Fruit fly (Drosophila melanogaster) whole organism, pupa: ENCODE data around the gene CG34367.

Experiments
- CG10348 ChIP-seq: fragments of 200-800 bp; sonication (Bioruptor generic); IDR thresholded peaks from 2 replicates; pipeline ENCODE4 v1.3.6; 2022; ENCODE audit warnings: missing biosample characterization, missing genetic modification characterization
- CG12605 ChIP-seq: fragments of 200-800 bp; sonication (Bioruptor generic); IDR thresholded peaks from 2 replicates; pipeline ENCODE4 v1.3.6; 2022; ENCODE audit warnings: missing biosample characterization, missing genetic modification characterization
- CG13204 ChIP-seq: fragments of 200-800 bp; sonication (Bioruptor generic); optimal IDR thresholded peaks from 2 replicates; lab custom pipeline; 2018; ENCODE audit warnings: missing biosample characterization, mild to moderate bottlenecking, missing genetic modification characterization, moderate library complexity
- CG14655 ChIP-seq: fragments of 200-800 bp; sonication (Bioruptor generic); optimal IDR thresholded peaks from 3 replicates; lab custom pipeline; 2017; ENCODE audit warnings: mild to moderate bottlenecking, missing biosample characterization, missing genetic modification reagents, missing genetic modification characterization
- CG15710 ChIP-seq: fragments of 200-800 bp; sonication (Bioruptor generic); optimal IDR thresholded peaks from 2 replicates; lab custom pipeline; 2018; ENCODE audit warnings: missing biosample characterization, mild to moderate bottlenecking, missing genetic modification characterization, moderate library complexity
- CG17806 ChIP-seq: fragments of 200-800 bp; sonication (Bioruptor generic); optimal IDR thresholded peaks from 2 replicates; lab custom pipeline; 2018; ENCODE audit warnings: missing biosample characterization, mild to moderate bottlenecking, missing genetic modification characterization, moderate library complexity
- CG32121 ChIP-seq: fragments of 200-800 bp; sonication (Bioruptor generic); IDR thresholded peaks from 2 replicates; pipeline ENCODE4 v1.3.6; 2022; ENCODE audit warnings: missing biosample characterization, missing genetic modification characterization
- CG34367 ChIP-seq: fragments of 200-800 bp; sonication (Bioruptor generic); optimal IDR thresholded peaks from 2 replicates; lab custom pipeline; 2018; ENCODE audit warnings: missing biosample characterization, mild to moderate bottlenecking, missing genetic modification characterization
- CG4496 ChIP-seq: fragments of 200-800 bp; sonication (Bioruptor generic); IDR thresholded peaks from 3 replicates; pipeline ENCODE4 v1.3.6; 2022; ENCODE audit warnings: missing biosample characterization, missing genetic modification characterization
- CG8159 ChIP-seq: fragments of 200-800 bp; sonication (Bioruptor generic); optimal IDR thresholded peaks from 3 replicates; lab custom pipeline; 2018; ENCODE audit warnings: missing biosample characterization, mild to moderate bottlenecking, missing genetic modification characterization, moderate library complexity
- CG8301 ChIP-seq: fragments of 200-800 bp; sonication (Bioruptor generic); optimal IDR thresholded peaks from 2 replicates; lab custom pipeline; 2018; ENCODE audit warnings: missing biosample characterization, mild to moderate bottlenecking, missing genetic modification characterization
- CG9948 ChIP-seq: fragments of 200-800 bp; sonication (Bioruptor generic); optimal IDR thresholded peaks from 2 replicates; lab custom pipeline; 2018; ENCODE audit warnings: missing biosample characterization, mild to moderate bottlenecking, missing genetic modification characterization, moderate library complexity
- D1 ChIP-seq: fragments of 200-800 bp; sonication (Bioruptor generic); optimal IDR thresholded peaks from 2 replicates; lab custom pipeline; 2018; ENCODE audit warnings: missing biosample characterization, mild to moderate bottlenecking, missing genetic modification characterization, moderate library complexity
- EcR ChIP-seq: fragments of 200-800 bp; sonication (Bioruptor generic); optimal IDR thresholded peaks from 3 replicates; lab custom pipeline; 2019; ENCODE audit warnings: missing biosample characterization, missing genetic modification characterization, mild to moderate bottlenecking, moderate library complexity, missing genetic modification reagents
- Ets98B ChIP-seq: fragments of 200-800 bp; sonication (Bioruptor generic); IDR thresholded peaks from 2 replicates; pipeline ENCODE4 v1.3.6; 2022; ENCODE audit warnings: missing biosample characterization, missing genetic modification characterization
- Pif1A ChIP-seq: fragments of 200-800 bp; sonication (Bioruptor generic); optimal IDR thresholded peaks from 3 replicates; lab custom pipeline; 2016; ENCODE audit warnings: missing biosample characterization, missing genetic modification characterization
- Pif1B ChIP-seq: fragments of 200-800 bp; sonication (Bioruptor generic); optimal IDR thresholded peaks from 3 replicates; lab custom pipeline; 2016; ENCODE audit warnings: missing biosample characterization, missing genetic modification characterization
- Snoo ChIP-seq: fragments of 200-800 bp; sonication (Bioruptor generic); optimal IDR thresholded peaks from 3 replicates; lab custom pipeline; 2017; ENCODE audit warnings: missing biosample characterization, mild to moderate bottlenecking, missing genetic modification characterization, inconsistent platforms
- fd96Ca ChIP-seq: fragments of 200-800 bp; sonication (Bioruptor generic); IDR thresholded peaks from 3 replicates; pipeline ENCODE4 v1.3.6; 2022; ENCODE audit warnings: missing biosample characterization, missing genetic modification characterization
- gl ChIP-seq: fragments of 200-800 bp; sonication (Bioruptor generic); optimal IDR thresholded peaks from 2 replicates; lab custom pipeline; 2018; ENCODE audit warnings: missing biosample characterization, mild to moderate bottlenecking, missing genetic modification characterization
- rn ChIP-seq: fragments of 200-800 bp; sonication (Bioruptor generic); IDR thresholded peaks from 2 replicates; pipeline ENCODE4 v1.3.6; 2022; ENCODE audit warnings: missing biosample characterization, missing genetic modification characterization

The CG34367 gene

dm6 chr2L:10305538-10306147 lies 48.1 kb downstream of the CG34367 start:
- TF ChIP-seq CG10348 (GFP tag; lab: Robert Waterston, UW) (no peak), rn (GFP tag; lab: Robert Waterston, UW) (no peak), CG13204 (GFP tag; lab: Kevin White, UChicago) (no peak), CG4496 (GFP tag; lab: Robert Waterston, UW) (no peak), D1 (no peak), gl (tag; lab: Kevin White, UChicago) (no peak), CG34367 (no peak), CG9948 (tag; lab: Kevin White, UChicago) (no peak), CG17806 (tag; lab: Kevin White, UChicago) (no peak), EcR (GFP tag; lab: Kevin White, UChicago) (no peak), CG8159 (tag; lab: Kevin White, UChicago) (no peak), Pif1B (GFP tag; lab: Kevin White, UChicago) (no peak), CG14655 (GFP tag; lab: Kevin White, UChicago) (no peak), Pif1A (no peak), CG32121 (no peak), CG12605 (GFP tag; lab: Robert Waterston, UW) (no peak), CG8301 (tag; lab: Kevin White, UChicago) (no peak), fd96Ca (GFP tag; lab: Robert Waterston, UW) (no peak), CG15710 (no peak)

- TF ChIP-seq Ets98B (GFP tag; lab: Robert Waterston, UW) (no peak), CG10348 (GFP tag; lab: Robert Waterston, UW) (no peak), CG34367 (no peak), CG15710 (no peak), CG17806 (tag; lab: Kevin White, UChicago) (no peak)
These were observed 49.9 kb downstream of the CG34367 start, which contains the start of gene nmd for dm6 chr2L:10303786-10304185. Gene nmd (minus strand): TSS chr2L:10303947.

dm6 chr2L:10301918-10302317 lies 51.8 kb downstream of the CG34367 start, which contains the start of gene CG13138:
Gene CG13138 (minus strand): TSS chr2L:10302018.
- TF ChIP-seq CG32121 (no peak), rn (GFP tag; lab: Robert Waterston, UW) (no peak), fd96Ca (GFP tag; lab: Robert Waterston, UW) (no peak), Pif1A (no peak), CG12605 (GFP tag; lab: Robert Waterston, UW) (no peak), EcR (GFP tag; lab: Kevin White, UChicago) (no peak), CG14655 (GFP tag; lab: Kevin White, UChicago) (no peak), CG8301 (tag; lab: Kevin White, UChicago) (no peak), CG4496 (GFP tag; lab: Robert Waterston, UW) (no peak), D1 (no peak), CG34367 (no peak), CG17806 (tag; lab: Kevin White, UChicago) (no peak)

DNA sequence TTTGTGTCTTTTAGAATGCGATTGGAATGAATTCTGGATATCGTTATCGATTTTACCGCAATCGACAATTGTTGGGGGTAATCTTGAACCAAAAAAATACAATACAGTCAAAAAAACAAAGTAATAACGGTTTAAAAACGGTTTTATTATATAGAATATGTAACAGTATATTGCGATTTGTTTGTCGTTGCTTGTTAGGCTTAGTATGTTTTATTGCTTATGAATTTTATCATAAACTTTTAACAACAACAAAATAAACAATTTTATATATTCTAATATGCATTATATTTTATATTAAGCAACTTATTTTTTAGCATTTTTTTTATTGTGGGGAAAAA lies 53.9 kb downstream of the CG34367 start, which contains the start of gene CYLD:
Gene CYLD (minus strand): TSS at position 38 of the 338 bp plus-strand sequence.
- TF ChIP-seq Snoo (tag; lab: Kevin White, UChicago) (peak; percentile 38), CG32121 (peak; percentile 76; the same call in 1 of the 2 replicates), CG8301 (tag; lab: Kevin White, UChicago) (peak; percentile 68), CG17806 (tag; lab: Kevin White, UChicago) (peak; percentile 66), CG10348 (GFP tag; lab: Robert Waterston, UW) (no peak), D1 (peak; percentile 82), CG34367 (peak; percentile 43), CG8159 (tag; lab: Kevin White, UChicago) (no peak), CG15710 (peak; percentile 50), CG9948 (tag; lab: Kevin White, UChicago) (peak; percentile 58)

DNA sequence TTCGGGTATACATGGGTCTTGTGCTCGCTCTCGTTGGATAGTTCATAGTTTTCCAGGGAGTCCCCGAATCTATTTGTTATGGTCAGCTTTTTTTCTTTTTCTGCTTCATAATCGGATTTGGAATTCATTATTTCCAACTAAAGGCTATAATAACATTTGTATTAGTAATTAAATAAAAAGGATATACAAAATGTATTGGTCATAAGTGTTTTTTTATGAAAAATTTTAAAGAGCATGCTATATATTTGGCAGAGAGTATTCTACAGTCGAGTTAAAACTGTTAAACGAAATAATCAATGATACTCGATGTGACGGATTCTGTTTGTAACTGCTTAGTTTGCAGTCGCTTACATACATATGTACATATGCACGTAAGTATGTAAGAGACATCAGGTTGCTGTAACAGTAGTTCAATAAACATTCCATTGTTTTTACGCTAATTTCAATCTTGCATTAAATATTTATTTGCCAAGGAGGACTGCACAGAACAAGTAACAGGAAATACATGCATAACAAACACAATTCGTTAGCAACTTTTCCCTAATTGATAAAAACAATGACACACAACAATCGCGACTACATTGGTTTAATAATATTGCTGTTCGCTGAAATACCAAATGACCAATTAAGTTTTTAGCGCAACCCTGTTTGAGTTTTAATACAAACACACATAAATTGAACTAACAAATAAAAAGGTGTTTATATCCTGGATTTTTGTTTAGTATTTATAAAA lies 54.5 kb downstream of the CG34367 start:
- peak; percentile 43; the same call in 1 of the 2 replicates for TF ChIP-seq CG32121
- no peak for TF ChIP-seq CG17806 (tag; lab: Kevin White, UChicago)
- no peak for TF ChIP-seq Pif1B (GFP tag; lab: Kevin White, UChicago)
- no peak for TF ChIP-seq Ets98B (GFP tag; lab: Robert Waterston, UW)
- TF ChIP-seq CG8301 (tag; lab: Kevin White, UChicago): peak; percentile 6
- TF ChIP-seq fd96Ca (GFP tag; lab: Robert Waterston, UW): no peak
- no peak for TF ChIP-seq CG15710
- TF ChIP-seq CG4496 (GFP tag; lab: Robert Waterston, UW): no peak
- no peak for TF ChIP-seq D1

DNA sequence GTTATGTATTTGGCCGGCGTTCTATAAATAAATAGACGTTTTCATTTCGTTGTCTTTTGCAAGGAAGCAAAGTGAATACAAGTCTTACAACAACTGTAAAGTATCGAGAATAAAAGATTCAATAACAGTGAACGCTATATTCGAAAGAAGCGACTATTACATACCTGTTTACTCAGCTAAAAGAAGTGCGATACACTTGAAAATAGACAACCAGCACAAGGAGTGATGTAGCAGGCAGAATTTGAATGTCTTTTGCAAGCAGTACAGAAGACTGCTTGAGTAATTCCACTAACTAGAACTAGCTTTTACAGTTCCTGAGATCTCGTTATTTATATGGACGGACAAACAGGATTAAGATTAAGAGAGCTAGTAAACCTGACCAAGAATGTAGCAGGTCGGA lies 55.4 kb downstream of the CG34367 start:
- TF ChIP-seq CG14655 (GFP tag; lab: Kevin White, UChicago) (no peak), CG15710 (no peak), fd96Ca (GFP tag; lab: Robert Waterston, UW) (no peak), Snoo (tag; lab: Kevin White, UChicago) (no peak), CG9948 (tag; lab: Kevin White, UChicago) (no peak), D1 (no peak)
